Worm (Caenorhabditis elegans): ENCODE measurements around the gene srg-7.

- no peak for TF ChIP-seq elt-3 (tag; optimal IDR thresholded peaks at IDR 0.05)
- TF ChIP-seq snpc-4 (tag; optimal IDR thresholded peaks at IDR 0.05), result no peak
- TF ChIP-seq unc-62 (GFP tag; optimal IDR thresholded peaks at IDR 0.05), result no peak
- TF ChIP-seq lsy-2 (tag; optimal IDR thresholded peaks at IDR 0.05), result no peak
- TF ChIP-seq pha-4 (tag; optimal IDR thresholded peaks at IDR 0.05), result no peak
- no peak for TF ChIP-seq sptf-1 (tag; optimal IDR thresholded peaks at IDR 0.05)
- no peak for TF ChIP-seq ces-1 (GFP tag; optimal IDR thresholded peaks at IDR 0.05)
- TF ChIP-seq blmp-1 (tag; optimal IDR thresholded peaks at IDR 0.05), result no peak
- no peak for TF ChIP-seq ztf-11 (tag; optimal IDR thresholded peaks at IDR 0.05)
- TF ChIP-seq tbx-8 (GFP tag; optimal IDR thresholded peaks at IDR 0.05), result no peak
- TF ChIP-seq nhr-237 (tag; optimal IDR thresholded peaks at IDR 0.05), result no peak
These were observed 37.1 kb downstream of the srg-7 start, which contains the start of gene esyt-2 for ce11 chrIII:6230870-6231269.

Data from whole organism, mixed stage, embryonic.